Comparison of ENCODE assay signal across 1 fruit fly cellular context in genomic region chr3L:5247923-5248821, dm6.
TF ChIP-seq lines count a peak whose summit lies in the region.

No protein-coding gene starts in this region.

TF ChIP-seq in whole organism, embryonic, 481 proteins besides CTCF, POLR2A, EP300 and RAD21 (continued from another document and continues in another):
- peak; percentile 40 to 43 for TF ChIP-seq bsh (GFP tag; optimal IDR thresholded peaks at IDR 0.05; lab: Kevin White, UChicago)
- no peak for TF ChIP-seq abd-A (tag; optimal IDR thresholded peaks at IDR 0.05; lab: Kevin White, UChicago)
- TF ChIP-seq ssp (GFP tag; IDR thresholded peaks at IDR 0.05; lab: Robert Waterston, UW) = peak; percentile 64
- no peak for TF ChIP-seq kni (GFP tag; optimal IDR thresholded peaks at IDR 0.05; lab: Kevin White, UChicago)
- peak; percentile 46; the same call in 2 of the 3 replicates for TF ChIP-seq croc (GFP tag; conservative IDR thresholded peaks at IDR 0.05; lab: Robert Waterston, UW)
- peak; percentile 73 for TF ChIP-seq CG11504 (tag; optimal IDR thresholded peaks at IDR 0.05; lab: Kevin White, UChicago)
- TF ChIP-seq Ada2b (GFP tag; IDR thresholded peaks at IDR 0.05; lab: Robert Waterston, UW) = peak; percentile 55
- TF ChIP-seq br (optimal IDR thresholded peaks at IDR 0.05; lab: Kevin White, UChicago) = no peak
- no peak for TF ChIP-seq CG2129 (GFP tag; IDR thresholded peaks at IDR 0.05; lab: Robert Waterston, UW; ENCODE audit: partially characterized antibody)
- TF ChIP-seq YL-1 (GFP tag; optimal IDR thresholded peaks at IDR 0.05; lab: Kevin White, UChicago) = no peak
- TF ChIP-seq phol (tag; optimal IDR thresholded peaks at IDR 0.05; lab: Kevin White, UChicago) = peak; percentile 68
- TF ChIP-seq CG14710 (tag; optimal IDR thresholded peaks at IDR 0.05; lab: Kevin White, UChicago) = no peak
- peak; percentile 18 for TF ChIP-seq tio (GFP tag; optimal IDR thresholded peaks at IDR 0.05; lab: Kevin White, UChicago)
- peak; percentile 66 for TF ChIP-seq al (GFP tag; IDR thresholded peaks at IDR 0.05; lab: Robert Waterston, UW)
- TF ChIP-seq CG12769 (tag; optimal IDR thresholded peaks at IDR 0.05; lab: Kevin White, UChicago) = peak; percentile 23
- peak; percentile 7 for TF ChIP-seq CG11398 (GFP tag; optimal IDR thresholded peaks at IDR 0.05; lab: Kevin White, UChicago)
- peak; percentile 37; the same call in 1 of the 2 replicates for TF ChIP-seq Awh (GFP tag; IDR thresholded peaks at IDR 0.05; lab: Robert Waterston, UW)
- 0 out of 3 replicates have a peak, but pooled peaks have one; percentile 22 for TF ChIP-seq zen2 (GFP tag; IDR thresholded peaks at IDR 0.05; lab: Robert Waterston, UW; ENCODE audit: partially characterized antibody)
- TF ChIP-seq CG5180 (GFP tag; optimal IDR thresholded peaks at IDR 0.05; lab: Kevin White, UChicago) = peak; percentile 43
- TF ChIP-seq CG17829 (tag; optimal IDR thresholded peaks at IDR 0.05; lab: Kevin White, UChicago) = peak; percentile 42
- TF ChIP-seq sd (tag; optimal IDR thresholded peaks at IDR 0.05; lab: Kevin White, UChicago) = peak; percentile 35
- no peak for TF ChIP-seq Scr (GFP tag; IDR thresholded peaks at IDR 0.05; lab: Robert Waterston, UW; ENCODE audit: partially characterized antibody)
- TF ChIP-seq Atf3 (GFP tag; optimal IDR thresholded peaks at IDR 0.05; lab: Kevin White, UChicago) = peak; percentile 47
- TF ChIP-seq NC2β (GFP tag; optimal IDR thresholded peaks at IDR 0.05; lab: Kevin White, UChicago) = peak; percentile 11
- peak; percentile 76 for TF ChIP-seq gem (tag; optimal IDR thresholded peaks at IDR 0.05; lab: Kevin White, UChicago)
- no peak for TF ChIP-seq Trl (optimal IDR thresholded peaks at IDR 0.05; lab: Kevin White, UChicago)
- TF ChIP-seq Trl (GFP tag; optimal IDR thresholded peaks at IDR 0.05; lab: Kevin White, UChicago) = peak; percentile 54
- TF ChIP-seq esg (GFP tag; conservative IDR thresholded peaks at IDR 0.05; lab: Robert Waterston, UW) = peak; percentile 63
- TF ChIP-seq z (GFP tag; IDR thresholded peaks at IDR 0.05; lab: Robert Waterston, UW) = no peak
- no peak for TF ChIP-seq CG33213 (GFP tag; optimal IDR thresholded peaks at IDR 0.05; lab: Kevin White, UChicago)
- peak; percentile 51 for TF ChIP-seq CG12104 (GFP tag; optimal IDR thresholded peaks at IDR 0.05; lab: Kevin White, UChicago)
- TF ChIP-seq ap (GFP tag; IDR thresholded peaks at IDR 0.05; lab: Robert Waterston, UW) = 0 out of 2 replicates have a peak, but pooled peaks have one; percentile 19
- TF ChIP-seq CG33557 (GFP tag; optimal IDR thresholded peaks at IDR 0.05; lab: Kevin White, UChicago) = no peak
- TF ChIP-seq Rfx (GFP tag; IDR thresholded peaks at IDR 0.05; lab: Robert Waterston, UW) = peak; percentile 75
- peak; percentile 91 for TF ChIP-seq Drgx (GFP tag; IDR thresholded peaks at IDR 0.05; lab: Robert Waterston, UW)
- peak; percentile 76 for TF ChIP-seq CG14441 (GFP tag; IDR thresholded peaks at IDR 0.05; lab: Robert Waterston, UW)
- TF ChIP-seq CG7745 (tag; optimal IDR thresholded peaks at IDR 0.05; lab: Kevin White, UChicago) = no peak
- peak; percentile 72 for TF ChIP-seq D19B (GFP tag; optimal IDR thresholded peaks at IDR 0.05; lab: Kevin White, UChicago)
- peak; percentile 18 for TF ChIP-seq CG4424 (GFP tag; optimal IDR thresholded peaks at IDR 0.05; lab: Kevin White, UChicago)
- TF ChIP-seq chn (GFP tag; optimal IDR thresholded peaks at IDR 0.05; lab: Kevin White, UChicago) = no peak
- TF ChIP-seq Deaf1 (tag; optimal IDR thresholded peaks at IDR 0.05; lab: Kevin White, UChicago) = peak; percentile 92
- TF ChIP-seq trem (tag; optimal IDR thresholded peaks at IDR 0.05; lab: Kevin White, UChicago) = no peak
- TF ChIP-seq CG1792 (GFP tag; optimal IDR thresholded peaks at IDR 0.05; lab: Kevin White, UChicago) = no peak
- TF ChIP-seq ken (GFP tag; IDR thresholded peaks at IDR 0.05; lab: Robert Waterston, UW) = peak; percentile 75; the same call in 2 of the 3 replicates
- TF ChIP-seq bab2 (GFP tag; optimal IDR thresholded peaks at IDR 0.05; lab: Kevin White, UChicago) = peak; percentile 54
- TF ChIP-seq ac (GFP tag; optimal IDR thresholded peaks at IDR 0.05; lab: Kevin White, UChicago) = no peak
- TF ChIP-seq dysf (GFP tag; IDR thresholded peaks at IDR 0.05; lab: Robert Waterston, UW) = peak; percentile 86
- TF ChIP-seq CG14965 (GFP tag; optimal IDR thresholded peaks at IDR 0.05; lab: Kevin White, UChicago; ENCODE audit: borderline replicate concordance) = no peak
- TF ChIP-seq ato (GFP tag; IDR thresholded peaks at IDR 0.05; lab: Robert Waterston, UW; ENCODE audit: partially characterized antibody) = no peak
- peak; percentile 46 for TF ChIP-seq Nf-YA (GFP tag; IDR thresholded peaks at IDR 0.05; lab: Robert Waterston, UW)
- peak; percentile 51 for TF ChIP-seq CG9727 (GFP tag; optimal IDR thresholded peaks at IDR 0.05; lab: Kevin White, UChicago)
- TF ChIP-seq CG8388 (GFP tag; optimal IDR thresholded peaks at IDR 0.05; lab: Kevin White, UChicago) = peak; percentile 50
- TF ChIP-seq slp2 (GFP tag; optimal IDR thresholded peaks at IDR 0.05; lab: Kevin White, UChicago) = peak; percentile 66
- peak; percentile 49 for TF ChIP-seq nau (GFP tag; optimal IDR thresholded peaks at IDR 0.05; lab: Kevin White, UChicago)
- TF ChIP-seq pnt (GFP tag; optimal IDR thresholded peaks at IDR 0.05; lab: Kevin White, UChicago) = peak; percentile 69
- peak; percentile 36 for TF ChIP-seq pho (GFP tag; optimal IDR thresholded peaks at IDR 0.05; lab: Kevin White, UChicago)
- TF ChIP-seq CG7928 (GFP tag; optimal IDR thresholded peaks at IDR 0.05; lab: Kevin White, UChicago) = no peak
- TF ChIP-seq cato (GFP tag; optimal IDR thresholded peaks at IDR 0.05; lab: Kevin White, UChicago; ENCODE audit: borderline replicate concordance) = no peak
- no peak for TF ChIP-seq usp (GFP tag; optimal IDR thresholded peaks at IDR 0.05; lab: Kevin White, UChicago)
- TF ChIP-seq CG32532 (GFP tag; IDR thresholded peaks at IDR 0.05; lab: Robert Waterston, UW) = peak; percentile 18; the same call in 1 of the 2 replicates
- no peak for TF ChIP-seq Dfd (GFP tag; optimal IDR thresholded peaks at IDR 0.05; lab: Kevin White, UChicago)
- TF ChIP-seq Six4 (GFP tag; optimal IDR thresholded peaks at IDR 0.05; lab: Kevin White, UChicago) = no peak
- peak; percentile 71 for TF ChIP-seq CG7839 (tag; optimal IDR thresholded peaks at IDR 0.05; lab: Kevin White, UChicago)
- 0 out of 2 replicates have a peak, but pooled peaks have one; percentile 23 for TF ChIP-seq CG11247 (GFP tag; IDR thresholded peaks at IDR 0.05; lab: Robert Waterston, UW)
- peak; percentile 75 for TF ChIP-seq CG18599 (GFP tag; optimal IDR thresholded peaks at IDR 0.05; lab: Kevin White, UChicago)
- TF ChIP-seq insv (GFP tag; optimal IDR thresholded peaks at IDR 0.05; lab: Kevin White, UChicago) = no peak
- TF ChIP-seq CoRest (tag; optimal IDR thresholded peaks at IDR 0.05; lab: Kevin White, UChicago) = peak; percentile 64
- no peak for TF ChIP-seq eyg (GFP tag; optimal IDR thresholded peaks at IDR 0.05; lab: Kevin White, UChicago)
- TF ChIP-seq CG32767 (GFP tag; IDR thresholded peaks at IDR 0.05; lab: Robert Waterston, UW) = peak; percentile 29
- TF ChIP-seq unc-4 (GFP tag; IDR thresholded peaks at IDR 0.05; lab: Robert Waterston, UW; ENCODE audit: partially characterized antibody) = no peak
- peak; percentile 47 for TF ChIP-seq CG12942 (GFP tag; optimal IDR thresholded peaks at IDR 0.05; lab: Kevin White, UChicago)
- no peak for TF ChIP-seq CG13296 (GFP tag; optimal IDR thresholded peaks at IDR 0.05; lab: Kevin White, UChicago)
- no peak for TF ChIP-seq CG17912 (GFP tag; optimal IDR thresholded peaks at IDR 0.05; lab: Kevin White, UChicago)
- TF ChIP-seq Hr3 (GFP tag; optimal IDR thresholded peaks at IDR 0.05; lab: Kevin White, UChicago) = peak; percentile 11
- TF ChIP-seq Hr51 (GFP tag; optimal IDR thresholded peaks at IDR 0.05; lab: Kevin White, UChicago) = peak in 1 of 2 experiments; percentile 70
- peak; percentile 42 for TF ChIP-seq caup (GFP tag; optimal IDR thresholded peaks at IDR 0.05; lab: Kevin White, UChicago; ENCODE audit: severe bottlenecking)
- peak; percentile 33; the same call in 1 of the 2 replicates for TF ChIP-seq CG3847 (GFP tag; IDR thresholded peaks at IDR 0.05; lab: Robert Waterston, UW)
- TF ChIP-seq CG15514 (GFP tag; optimal IDR thresholded peaks at IDR 0.05; lab: Kevin White, UChicago) = peak; percentile 50
- no peak for TF ChIP-seq MBD-R2 (GFP tag; IDR thresholded peaks at IDR 0.05; lab: Robert Waterston, UW)
- TF ChIP-seq CG18011 (GFP tag; optimal IDR thresholded peaks at IDR 0.05; lab: Kevin White, UChicago) = peak; percentile 23
- no peak for TF ChIP-seq CG3065 (GFP tag; optimal IDR thresholded peaks at IDR 0.05; lab: Kevin White, UChicago)
- TF ChIP-seq Stat92E (GFP tag; optimal IDR thresholded peaks at IDR 0.05; lab: Kevin White, UChicago) = no peak
- no peak for TF ChIP-seq CG15479 (GFP tag; optimal IDR thresholded peaks at IDR 0.05; lab: Kevin White, UChicago)
- no peak for TF ChIP-seq crol (GFP tag; IDR thresholded peaks at IDR 0.05; lab: Robert Waterston, UW)
- TF ChIP-seq tap (tag; optimal IDR thresholded peaks at IDR 0.05; lab: Kevin White, UChicago) = no peak
- TF ChIP-seq tgo (GFP tag; IDR thresholded peaks at IDR 0.05; lab: Robert Waterston, UW) = peak; percentile 79
- peak; percentile 34 for TF ChIP-seq ewg (GFP tag; optimal IDR thresholded peaks at IDR 0.05; lab: Kevin White, UChicago)
- no peak for TF ChIP-seq yki (optimal IDR thresholded peaks at IDR 0.05; lab: Kevin White, UChicago)
- TF ChIP-seq sens-2 (GFP tag; IDR thresholded peaks at IDR 0.05; lab: Robert Waterston, UW) = peak; percentile 40; the same call in 1 of the 2 replicates
- no peak for TF ChIP-seq ab (GFP tag; optimal IDR thresholded peaks at IDR 0.05; lab: Kevin White, UChicago)
- TF ChIP-seq Gsc (GFP tag; IDR thresholded peaks at IDR 0.05; lab: Robert Waterston, UW) = no peak
- peak; percentile 61 for TF ChIP-seq CG13424 (tag; optimal IDR thresholded peaks at IDR 0.05; lab: Kevin White, UChicago)
- peak; percentile 61 for TF ChIP-seq CG15269 (tag; optimal IDR thresholded peaks at IDR 0.05; lab: Kevin White, UChicago)
- peak; percentile 63; the same call in 1 of the 2 replicates for TF ChIP-seq wor (GFP tag; IDR thresholded peaks at IDR 0.05; lab: Robert Waterston, UW)
- peak; percentile 51 for TF ChIP-seq pum (GFP tag; optimal IDR thresholded peaks at IDR 0.05; lab: Kevin White, UChicago)
- peak; percentile 76 for TF ChIP-seq CG2120 (GFP tag; optimal IDR thresholded peaks at IDR 0.05; lab: Kevin White, UChicago)
- TF ChIP-seq CG4328 (GFP tag; optimal IDR thresholded peaks at IDR 0.05; lab: Kevin White, UChicago) = no peak
- no peak for TF ChIP-seq toy (GFP tag; IDR thresholded peaks at IDR 0.05; lab: Robert Waterston, UW)
- no peak for TF ChIP-seq CG2875 (GFP tag; optimal IDR thresholded peaks at IDR 0.05; lab: Kevin White, UChicago)
- TF ChIP-seq gt (GFP tag; IDR thresholded peaks at IDR 0.05; lab: Robert Waterston, UW) = no peak
- peak; percentile 10 for TF ChIP-seq BtbVII (GFP tag; optimal IDR thresholded peaks at IDR 0.05; lab: Kevin White, UChicago)
- TF ChIP-seq Sin3A (optimal IDR thresholded peaks at IDR 0.05; lab: Kevin White, UChicago) = no peak
- TF ChIP-seq hb (GFP tag; IDR thresholded peaks at IDR 0.05; lab: Robert Waterston, UW; ENCODE audit: partially characterized antibody) = no peak
- TF ChIP-seq grn (GFP tag; optimal IDR thresholded peaks at IDR 0.05; lab: Kevin White, UChicago) = no peak
- TF ChIP-seq pzg (GFP tag; optimal IDR thresholded peaks at IDR 0.05; lab: Kevin White, UChicago) = no peak
- no peak for TF ChIP-seq Eip74EF (GFP tag; optimal IDR thresholded peaks at IDR 0.05; lab: Kevin White, UChicago)
- TF ChIP-seq dan (GFP tag; IDR thresholded peaks at IDR 0.05; lab: Robert Waterston, UW) = no peak; the same call in 1 of the 2 replicates
- TF ChIP-seq Mad (GFP tag; optimal IDR thresholded peaks at IDR 0.05; lab: Kevin White, UChicago) = no peak
- TF ChIP-seq Sry-β (GFP tag; optimal IDR thresholded peaks at IDR 0.05; lab: Kevin White, UChicago) = no peak
- TF ChIP-seq CG32772 (GFP tag; IDR thresholded peaks at IDR 0.05; lab: Robert Waterston, UW) = peak; percentile 80
- peak; percentile 40 for TF ChIP-seq tin (GFP tag; optimal IDR thresholded peaks at IDR 0.05; lab: Kevin White, UChicago)
- TF ChIP-seq btn (GFP tag; optimal IDR thresholded peaks at IDR 0.05; lab: Kevin White, UChicago) = no peak
- TF ChIP-seq Rx (GFP tag; IDR thresholded peaks at IDR 0.05; lab: Robert Waterston, UW) = peak; percentile 51
- TF ChIP-seq CG1529 (GFP tag; optimal IDR thresholded peaks at IDR 0.05; lab: Kevin White, UChicago) = peak; percentile 43
- no peak for TF ChIP-seq CG17568 (GFP tag; optimal IDR thresholded peaks at IDR 0.05; lab: Kevin White, UChicago)
- peak; percentile 45 for TF ChIP-seq Myb (GFP tag; optimal IDR thresholded peaks at IDR 0.05; lab: Kevin White, UChicago)
- no peak for TF ChIP-seq salm (tag; optimal IDR thresholded peaks at IDR 0.05; lab: Kevin White, UChicago)
- no peak for TF ChIP-seq prd (optimal IDR thresholded peaks at IDR 0.05; lab: Kevin White, UChicago)
- TF ChIP-seq prd (GFP tag; IDR thresholded peaks at IDR 0.05; lab: Robert Waterston, UW) = peak; percentile 68; the same call in 2 of the 3 replicates
- TF ChIP-seq Atf-2 (GFP tag; optimal IDR thresholded peaks at IDR 0.05; lab: Kevin White, UChicago) = peak; percentile 26
- no peak for TF ChIP-seq sna (GFP tag; IDR thresholded peaks at IDR 0.05; lab: Robert Waterston, UW; ENCODE audit: partially characterized antibody)
- peak; percentile 66 for TF ChIP-seq mam (GFP tag; optimal IDR thresholded peaks at IDR 0.05; lab: Kevin White, UChicago)
- no peak for TF ChIP-seq CG6765 (GFP tag; optimal IDR thresholded peaks at IDR 0.05; lab: Kevin White, UChicago)
- TF ChIP-seq TFAM (GFP tag; optimal IDR thresholded peaks at IDR 0.05; lab: Kevin White, UChicago) = no peak
- peak; percentile 43 for TF ChIP-seq CG10147 (GFP tag; optimal IDR thresholded peaks at IDR 0.05; lab: Kevin White, UChicago)
- TF ChIP-seq CG31365 (tag; optimal IDR thresholded peaks at IDR 0.05; lab: Kevin White, UChicago) = no peak
- peak; percentile 62 for TF ChIP-seq CG14050 (GFP tag; IDR thresholded peaks at IDR 0.05; lab: Robert Waterston, UW)
- peak; percentile 61 for TF ChIP-seq ems (GFP tag; optimal IDR thresholded peaks at IDR 0.05; lab: Kevin White, UChicago)
- 0 out of 3 replicates have a peak, but pooled peaks have one; percentile 32 for TF ChIP-seq CG11560 (tag; IDR thresholded peaks at IDR 0.05; lab: Robert Waterston, UW)
- TF ChIP-seq CG11456 (GFP tag; IDR thresholded peaks at IDR 0.05; lab: Robert Waterston, UW) = peak; percentile 65; the same call in 1 of the 3 replicates
- TF ChIP-seq CG7271 (tag; optimal IDR thresholded peaks at IDR 0.05; lab: Kevin White, UChicago) = no peak
